Fruit fly (Drosophila melanogaster) whole organism, prepupa: ENCODE data around the gene CG9522.

ENCODE experiments used
- CG16779 ChIP-seq: fragments of 200-800 bp; sonication (Bioruptor generic); optimal IDR thresholded peaks from 3 replicates; lab custom pipeline; 2017; ENCODE audit warnings: missing biosample characterization, mild to moderate bottlenecking, missing genetic modification characterization
- CG4318 ChIP-seq: fragments of 200-800 bp; sonication (Bioruptor generic); optimal IDR thresholded peaks from 3 replicates; lab custom pipeline; 2017; ENCODE audit warnings: missing biosample characterization, mild to moderate bottlenecking, missing genetic modification characterization
- Eip78C ChIP-seq: fragments of 200-800 bp; sonication (Bioruptor generic); peaks from one replicate; lab custom pipeline; 2016; ENCODE audit warnings: missing biosample characterization, missing genetic modification characterization
- Hr39 ChIP-seq: fragments of 200-800 bp; sonication (Bioruptor generic); optimal IDR thresholded peaks from 2 replicates; lab custom pipeline; 2016; ENCODE audit warnings: missing biosample characterization, missing genetic modification characterization
- Met ChIP-seq: fragments of 200-800 bp; sonication (Bioruptor generic); optimal IDR thresholded peaks from 3 replicates; lab custom pipeline; 2016; ENCODE audit warnings: missing biosample characterization, missing genetic modification characterization
- Sox15 ChIP-seq: fragments of 200-800 bp; sonication (Bioruptor generic); optimal IDR thresholded peaks from 3 replicates; lab custom pipeline; 2016; ENCODE audit warnings: missing biosample characterization, missing genetic modification characterization
- dac ChIP-seq: fragments of 200-800 bp; sonication (Bioruptor generic); optimal IDR thresholded peaks from 2 replicates; lab custom pipeline; 2017; ENCODE audit warnings: missing biosample characterization, mild to moderate bottlenecking, missing genetic modification characterization
- dsx ChIP-seq: fragments of 200-800 bp; optimal IDR thresholded peaks from 3 replicates; lab custom pipeline; 2019; ENCODE audit warnings: missing biosample characterization, mild to moderate bottlenecking, missing genetic modification characterization, moderate library complexity; ENCODE audit not compliant: poor library complexity, severe bottlenecking
- ss ChIP-seq, 2 experiments: fragments of 200-800 bp; sonication (Bioruptor generic); optimal IDR thresholded peaks; 2 replicates in 1 of 2; 3 replicates in 1 of 2; lab custom pipeline; 2017 to 2018; ENCODE audit warnings: mild to moderate bottlenecking in 2 of 2, missing biosample characterization in 2 of 2, missing genetic modification characterization in 2 of 2, moderate library complexity in 1 of 2

DNA sequence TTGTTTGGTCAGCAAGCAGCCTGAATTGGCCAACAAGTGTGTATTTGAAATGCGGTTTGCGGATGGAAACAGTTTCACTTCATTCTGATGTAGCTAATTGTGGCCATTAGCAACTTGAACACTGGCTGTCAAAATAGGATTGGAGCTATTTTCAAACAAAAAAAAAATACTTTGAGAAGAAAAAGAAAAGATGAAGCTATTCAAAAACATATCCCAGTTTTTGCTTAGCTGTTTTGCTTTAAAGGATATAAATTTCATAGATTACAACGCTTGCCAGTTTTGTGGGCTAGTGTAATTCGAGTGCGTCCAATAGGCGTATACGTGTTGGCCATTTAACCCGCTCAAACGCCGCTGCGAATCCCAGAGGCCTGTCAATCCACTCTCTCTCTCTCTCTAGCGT is 36.4 kb downstream of the CG9522 start:
- TF ChIP-seq Eip78C (GFP tag; lab: Kevin White, UChicago) (no peak), dac (GFP tag; lab: Kevin White, UChicago) (peak; percentile 31), Met (GFP tag; lab: Kevin White, UChicago) (no peak), Hr39 (GFP tag; lab: Kevin White, UChicago) (no peak), CG4318 (GFP tag; lab: Kevin White, UChicago) (peak; percentile 27), ss (GFP tag; optimal IDR thresholded peaks at IDR 0.05; lab: Kevin White, UChicago) (no peak), dsx (GFP tag; lab: Kevin White, UChicago) (no peak), Sox15 (GFP tag; lab: Kevin White, UChicago) (no peak), CG16779 (tag; lab: Kevin White, UChicago) (no peak)
